Worm (Caenorhabditis elegans) whole organism, midembryonic: ENCODE measurements around the gene nhr-252.

Experiments used
- T22C8.4 ChIP-seq: fragments of 200-800 bp; sonication (Bioruptor generic); IDR thresholded peaks from 2 replicates; pipeline ENCODE4 v1.3.6; 2022; ENCODE audit warnings: missing genetic modification characterization, missing compliant biosample characterization
- cog-1 ChIP-seq: sonication (generic microtip); optimal IDR thresholded peaks from 2 replicates; lab custom pipeline; 2016; ENCODE audit warnings: missing genetic modification characterization, missing compliant biosample characterization
- flt-1 ChIP-seq: fragments of 200-800 bp; sonication (Bioruptor generic); IDR thresholded peaks from 2 replicates; pipeline ENCODE4 v1.3.6; 2022; ENCODE audit warnings: missing genetic modification characterization, missing compliant biosample characterization
- med-1 ChIP-seq: sonication (generic microtip); optimal IDR thresholded peaks from 2 replicates; lab custom pipeline; 2017; ENCODE audit warnings: missing genetic modification characterization, mild to moderate bottlenecking, missing compliant biosample characterization, antibody characterized with exemption, missing genetic modification reagents; ENCODE audit not compliant: insufficient read depth
- ref-1 ChIP-seq: fragments of 200-800 bp; sonication (Bioruptor generic); conservative IDR thresholded peaks from 2 replicates; pipeline ENCODE4 v1.3.6; 2022; ENCODE audit warnings: missing genetic modification reagents, missing genetic modification characterization, missing compliant biosample characterization
- tab-1 ChIP-seq: fragments of 200-800 bp; sonication (Bioruptor generic); IDR thresholded peaks from 2 replicates; pipeline ENCODE4 v1.3.6; 2022; ENCODE audit warnings: missing genetic modification characterization, missing compliant biosample characterization
- ztf-23 ChIP-seq: fragments of 200-800 bp; sonication (Bioruptor generic); IDR thresholded peaks from 2 replicates; pipeline ENCODE4 v1.3.6; 2022; ENCODE audit warnings: missing genetic modification reagents, missing genetic modification characterization, missing compliant biosample characterization
- ztf-29 ChIP-seq: fragments of 200-800 bp; sonication (Bioruptor generic); IDR thresholded peaks from 2 replicates; pipeline ENCODE4 v1.3.6; 2022; ENCODE audit warnings: missing genetic modification reagents, missing genetic modification characterization, missing compliant biosample characterization

DNA sequence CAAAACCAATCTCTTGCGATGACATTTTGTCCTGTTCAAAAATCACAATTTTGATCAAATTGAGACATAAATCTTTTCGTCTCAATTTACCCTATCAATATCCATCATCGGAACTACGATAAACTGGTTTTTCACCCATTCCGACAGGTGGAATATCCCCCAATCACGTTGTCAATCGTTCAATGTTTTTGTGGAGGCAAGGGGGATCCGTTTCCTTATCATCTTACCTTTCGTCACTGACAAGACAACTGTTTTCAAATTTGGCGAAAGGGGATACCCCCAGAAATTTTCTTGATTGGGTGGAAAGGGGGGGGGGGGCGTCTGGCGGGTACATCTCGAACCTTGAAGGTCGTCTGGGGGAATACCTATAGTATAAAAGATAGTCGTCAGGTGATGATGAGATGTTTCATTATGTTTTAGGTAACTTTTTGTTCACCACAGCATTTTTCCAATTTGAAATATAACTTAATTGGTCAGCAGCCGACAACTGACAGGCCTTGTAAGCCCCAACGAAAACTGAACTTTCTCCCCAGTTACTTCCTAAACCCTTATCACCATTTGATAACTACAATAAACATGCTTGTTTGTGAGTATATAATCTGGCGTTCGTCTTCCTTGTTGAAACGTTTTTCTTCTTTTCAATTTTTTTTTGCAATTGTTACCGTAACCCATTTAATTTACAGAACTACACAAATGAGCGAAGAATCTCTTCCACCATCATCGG is 23.0 kb upstream of the nhr-252 start, which contains the start of gene ZK6.8:
- TF ChIP-seq med-1 (GFP tag; lab: Kevin White, UChicago) = no peak
- TF ChIP-seq T22C8.4 (GFP tag; lab: Robert Waterston, UW) = no peak
- TF ChIP-seq tab-1 = no peak
- TF ChIP-seq ref-1 (GFP tag; lab: Robert Waterston, UW) = no peak
- no peak for TF ChIP-seq ztf-23 (GFP tag; lab: Robert Waterston, UW)
- no peak for TF ChIP-seq ztf-29
- TF ChIP-seq cog-1 (tag; lab: Kevin White, UChicago) = no peak
- no peak for TF ChIP-seq flt-1 (GFP tag; lab: Robert Waterston, UW)
